Fruit fly (Drosophila melanogaster) whole organism, embryonic: Measurements from ENCODE around the gene CG34353.

ENCODE experiments used
- BEAF-32 ChIP-seq: fragments of 200-800 bp; sonication (Bioruptor generic); optimal IDR thresholded peaks from 3 replicates; lab custom pipeline; 2017; ENCODE audit warnings: missing biosample characterization, missing genetic modification characterization, mild to moderate bottlenecking, moderate library complexity, missing genetic modification reagents
- CG10431 ChIP-seq: fragments of 200-800 bp; sonication (Bioruptor generic); optimal IDR thresholded peaks from 3 replicates; lab custom pipeline; 2018; ENCODE audit warnings: missing biosample characterization, mild to moderate bottlenecking, missing genetic modification characterization
- CG13296 ChIP-seq: fragments of 200-800 bp; sonication (Bioruptor generic); optimal IDR thresholded peaks from 3 replicates; lab custom pipeline; 2018; ENCODE audit warnings: missing biosample characterization, mild to moderate bottlenecking, missing genetic modification characterization
- CG15601 ChIP-seq: fragments of 200-800 bp; sonication (Bioruptor generic); optimal IDR thresholded peaks from 3 replicates; lab custom pipeline; 2019; ENCODE audit warnings: missing biosample characterization, mild to moderate bottlenecking, missing genetic modification characterization, moderate library complexity
- CG17186 ChIP-seq: fragments of 200-800 bp; sonication (Bioruptor generic); optimal IDR thresholded peaks from 3 replicates; lab custom pipeline; 2017; ENCODE audit warnings: missing biosample characterization, missing genetic modification reagents, missing genetic modification characterization
- CG17361 ChIP-seq: fragments of 200-800 bp; sonication (Bioruptor generic); IDR thresholded peaks from 3 replicates; pipeline ENCODE4 v1.3.6; 2022; ENCODE audit warnings: missing biosample characterization, missing genetic modification characterization
- CG17612 ChIP-seq: fragments of 200-800 bp; sonication (Bioruptor generic); IDR thresholded peaks from 2 replicates; pipeline ENCODE4 v1.3.6; 2022; ENCODE audit warnings: missing biosample characterization, missing genetic modification characterization
- CG17829 ChIP-seq: fragments of 200-800 bp; optimal IDR thresholded peaks from 2 replicates; lab custom pipeline; 2019; ENCODE audit warnings: missing biosample characterization, mild to moderate bottlenecking, missing genetic modification characterization, moderate library complexity
- CG2116 ChIP-seq: fragments of 200-800 bp; sonication (Bioruptor generic); optimal IDR thresholded peaks from 3 replicates; lab custom pipeline; 2018; ENCODE audit warnings: missing biosample characterization, mild to moderate bottlenecking, missing genetic modification characterization
- CG3065 ChIP-seq: fragments of 200-800 bp; sonication (Bioruptor generic); optimal IDR thresholded peaks from 2 replicates; lab custom pipeline; 2016; ENCODE audit warnings: missing biosample characterization, missing genetic modification characterization
- CG3163 ChIP-seq: fragments of 200-800 bp; sonication (Bioruptor generic); optimal IDR thresholded peaks from 3 replicates; lab custom pipeline; 2016; ENCODE audit warnings: missing biosample characterization, missing genetic modification characterization
- CG32767 ChIP-seq: fragments of 200-800 bp; sonication (Bioruptor generic); IDR thresholded peaks from 2 replicates; pipeline ENCODE4 v1.3.6; 2022; ENCODE audit warnings: missing biosample characterization, missing genetic modification characterization
- CG34224 ChIP-seq: fragments of 200-800 bp; sonication (Bioruptor generic); IDR thresholded peaks from 3 replicates; pipeline ENCODE4 v1.3.6; 2022; ENCODE audit warnings: missing biosample characterization, missing genetic modification characterization; ENCODE audit not compliant: partially characterized antibody
- CG34376 ChIP-seq: fragments of 200-800 bp; sonication (Bioruptor generic); optimal IDR thresholded peaks from 2 replicates; lab custom pipeline; 2018; ENCODE audit warnings: missing biosample characterization, mild to moderate bottlenecking, missing genetic modification characterization
- CG43689 ChIP-seq: fragments of 200-800 bp; sonication (Bioruptor generic); IDR thresholded peaks from 2 replicates; pipeline ENCODE4 v1.3.6; 2022; ENCODE audit warnings: missing biosample characterization, missing genetic modification characterization
- CG4707 ChIP-seq: fragments of 200-800 bp; sonication (Bioruptor generic); optimal IDR thresholded peaks from 2 replicates; lab custom pipeline; 2018; ENCODE audit warnings: missing biosample characterization, mild to moderate bottlenecking, missing genetic modification characterization, moderate library complexity
- CG6683 ChIP-seq: fragments of 200-800 bp; sonication (Bioruptor generic); optimal IDR thresholded peaks from 2 replicates; lab custom pipeline; 2017; ENCODE audit warnings: missing biosample characterization, mild to moderate bottlenecking, missing genetic modification characterization, missing genetic modification reagents
- Chrac-16 ChIP-seq: fragments of 200-800 bp; sonication (Bioruptor generic); optimal IDR thresholded peaks from 3 replicates; lab custom pipeline; 2016; ENCODE audit warnings: missing biosample characterization, missing genetic modification characterization
- Dfd ChIP-seq, 2 experiments: fragments of >200 bp; optimal IDR thresholded peaks; 2 replicates each; lab custom pipeline; 2017; ENCODE audit warnings: missing biosample characterization in 2 of 2, missing genetic modification characterization in 2 of 2
- Dref ChIP-seq: fragments of 200-800 bp; sonication (Bioruptor generic); IDR thresholded peaks from 2 replicates; pipeline ENCODE4 v1.3.6; 2022; ENCODE audit warnings: missing biosample characterization, missing genetic modification characterization
- Elba2 ChIP-seq: fragments of 200-800 bp; sonication (Bioruptor generic); optimal IDR thresholded peaks from 3 replicates; lab custom pipeline; 2016; ENCODE audit warnings: missing biosample characterization, missing genetic modification characterization
- HLH4C ChIP-seq: fragments of 200-800 bp; sonication (Bioruptor generic); IDR thresholded peaks from 3 replicates; pipeline ENCODE4 v1.3.6; 2022; ENCODE audit warnings: missing biosample characterization, missing genetic modification characterization; ENCODE audit not compliant: partially characterized antibody
- HLHmδ ChIP-seq: fragments of 200-800 bp; sonication (Bioruptor generic); optimal IDR thresholded peaks from 2 replicates; lab custom pipeline; 2018; ENCODE audit warnings: missing biosample characterization, mild to moderate bottlenecking, missing genetic modification characterization, moderate library complexity
- MBD-R2 ChIP-seq: fragments of 200-800 bp; sonication (Bioruptor generic); IDR thresholded peaks from 2 replicates; pipeline ENCODE4 v1.3.6; 2022; ENCODE audit warnings: missing biosample characterization, missing genetic modification characterization
- Med ChIP-seq: fragments of 200-800 bp; sonication (Bioruptor generic); peaks from one replicate; lab custom pipeline; 2016; ENCODE audit warnings: missing biosample characterization, missing genetic modification characterization, mild to moderate bottlenecking, inconsistent platforms, moderate library complexity
- YL-1 ChIP-seq: fragments of 200-800 bp; sonication (Bioruptor generic); optimal IDR thresholded peaks from 3 replicates; lab custom pipeline; 2017; ENCODE audit warnings: missing biosample characterization, mild to moderate bottlenecking, missing genetic modification characterization
- ab ChIP-seq: fragments of 200-800 bp; sonication (Bioruptor generic); optimal IDR thresholded peaks from 2 replicates; lab custom pipeline; 2016; ENCODE audit warnings: missing biosample characterization, missing genetic modification characterization
- ash1 ChIP-seq: fragments of 200-800 bp; sonication (Bioruptor generic); optimal IDR thresholded peaks from 2 replicates; lab custom pipeline; 2018; ENCODE audit warnings: missing biosample characterization, mild to moderate bottlenecking, missing genetic modification characterization
- ato ChIP-seq: fragments of 200-800 bp; sonication (Bioruptor generic); IDR thresholded peaks from 2 replicates; pipeline ENCODE4 v1.3.6; 2022; ENCODE audit warnings: missing biosample characterization, missing genetic modification characterization; ENCODE audit not compliant: partially characterized antibody
- az2 ChIP-seq: fragments of 200-800 bp; sonication (Bioruptor generic); optimal IDR thresholded peaks from 3 replicates; lab custom pipeline; 2016; ENCODE audit warnings: missing biosample characterization, missing genetic modification characterization
- ci ChIP-seq: fragments of 200-800 bp; sonication (Bioruptor generic); IDR thresholded peaks from 3 replicates; pipeline ENCODE4 v1.3.6; 2022; ENCODE audit warnings: missing biosample characterization, missing genetic modification characterization
- gro ChIP-seq: fragments of 200-800 bp; sonication (Bioruptor generic); optimal IDR thresholded peaks from 2 replicates; lab custom pipeline; 2016; ENCODE audit warnings: missing biosample characterization, missing genetic modification characterization
- gsb ChIP-seq: fragments of 200-800 bp; sonication (Bioruptor generic); IDR thresholded peaks from 2 replicates; pipeline ENCODE4 v1.3.6; 2022; ENCODE audit warnings: missing biosample characterization, missing genetic modification characterization
- gt ChIP-seq: fragments of 200-800 bp; sonication (Bioruptor generic); IDR thresholded peaks from 2 replicates; pipeline ENCODE4 v1.3.6; 2022; ENCODE audit warnings: missing biosample characterization, missing genetic modification characterization
- ham ChIP-seq: fragments of 200-800 bp; sonication (Bioruptor generic); IDR thresholded peaks from 2 replicates; pipeline ENCODE4 v1.3.6; 2022; ENCODE audit warnings: missing biosample characterization, missing genetic modification characterization
- kah ChIP-seq: fragments of 200-800 bp; sonication (Bioruptor generic); optimal IDR thresholded peaks from 2 replicates; lab custom pipeline; 2018; ENCODE audit warnings: missing biosample characterization, mild to moderate bottlenecking, missing genetic modification characterization
- mld ChIP-seq: fragments of 200-800 bp; sonication (Bioruptor generic); IDR thresholded peaks from 3 replicates; pipeline ENCODE4 v1.3.6; 2022; ENCODE audit warnings: missing biosample characterization, missing genetic modification characterization; ENCODE audit not compliant: partially characterized antibody
- nmo ChIP-seq: fragments of 200-800 bp; sonication (Bioruptor generic); optimal IDR thresholded peaks from 2 replicates; lab custom pipeline; 2018; ENCODE audit warnings: missing biosample characterization, mild to moderate bottlenecking, missing genetic modification characterization, moderate library complexity
- otp ChIP-seq: fragments of 200-800 bp; sonication (Bioruptor generic); IDR thresholded peaks from 3 replicates; pipeline ENCODE4, ENCODE4 v1.3.6; 2022; ENCODE audit warnings: missing biosample characterization, missing genetic modification characterization
- scrt ChIP-seq: fragments of 200-800 bp; sonication (Bioruptor generic); optimal IDR thresholded peaks from 2 replicates; lab custom pipeline; 2018; ENCODE audit warnings: missing biosample characterization, mild to moderate bottlenecking, missing genetic modification characterization, moderate library complexity
- sr ChIP-seq: fragments of 200-800 bp; sonication (Bioruptor generic); IDR thresholded peaks from 3 replicates; pipeline ENCODE4 v1.3.6; 2022; ENCODE audit warnings: missing biosample characterization, missing genetic modification characterization
- tio ChIP-seq: fragments of 200-800 bp; sonication (Bioruptor generic); optimal IDR thresholded peaks from 2 replicates; lab custom pipeline; 2017; ENCODE audit warnings: missing biosample characterization, missing genetic modification characterization, inconsistent platforms
- toy ChIP-seq: fragments of 200-800 bp; sonication (Bioruptor generic); IDR thresholded peaks from 2 replicates; pipeline ENCODE4 v1.3.6; 2022; ENCODE audit warnings: missing biosample characterization, missing genetic modification characterization
- trh ChIP-seq: fragments of 200-800 bp; sonication (Bioruptor generic); optimal IDR thresholded peaks from 2 replicates; lab custom pipeline; 2016; ENCODE audit warnings: missing biosample characterization, missing genetic modification characterization
- unc-4 ChIP-seq: fragments of 200-800 bp; sonication (Bioruptor generic); IDR thresholded peaks from 2 replicates; pipeline ENCODE4 v1.3.6; 2022; ENCODE audit warnings: missing biosample characterization, missing genetic modification characterization; ENCODE audit not compliant: partially characterized antibody
- unpg ChIP-seq: fragments of 200-800 bp; sonication (Bioruptor generic); optimal IDR thresholded peaks from 3 replicates; lab custom pipeline; 2018; ENCODE audit warnings: missing biosample characterization, mild to moderate bottlenecking, missing genetic modification characterization, moderate library complexity

Gene CG34353

DNA sequence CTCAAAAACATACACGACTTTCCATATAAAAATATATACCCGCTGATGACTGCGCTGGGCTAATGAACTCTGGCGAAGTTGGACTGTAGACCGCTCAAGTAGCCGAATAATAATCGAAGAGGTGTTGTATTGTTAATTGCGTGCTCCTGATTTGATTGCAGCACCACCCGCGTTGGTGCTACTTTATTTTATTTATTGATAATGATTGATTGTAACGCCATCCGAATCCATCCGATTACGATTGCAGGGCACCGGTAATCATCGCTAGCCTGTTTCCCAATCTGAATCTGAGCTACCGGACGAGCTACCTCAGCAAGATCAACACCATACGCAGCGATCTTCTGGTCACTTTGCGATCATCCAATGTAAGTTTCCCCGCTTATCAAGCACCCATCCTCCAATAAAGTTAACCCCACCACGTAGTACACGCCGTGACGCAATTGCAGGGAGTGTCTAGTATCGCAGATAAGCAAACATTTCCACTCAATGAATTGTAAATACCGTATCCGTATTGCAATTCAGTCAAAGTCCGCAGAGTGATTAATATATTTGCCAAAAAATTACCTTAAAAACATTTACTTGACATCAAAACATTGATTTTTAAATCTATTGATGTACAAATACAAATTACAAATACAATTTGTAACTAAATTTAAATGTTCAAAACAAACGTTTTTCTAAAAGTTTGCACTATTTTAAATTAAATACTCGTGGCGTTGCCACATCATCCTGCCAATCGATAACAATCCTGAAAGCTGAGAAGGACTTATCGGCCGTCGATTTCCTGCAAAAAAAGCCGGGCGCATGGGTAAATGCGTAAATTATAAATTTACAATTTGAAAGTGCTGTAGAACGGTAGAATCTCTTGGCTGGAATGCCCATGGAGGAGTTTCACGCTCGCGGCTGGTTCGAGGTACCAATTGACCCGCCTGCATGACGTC, 23.6 kb upstream of the CG34353 start (continued):
- TF ChIP-seq CG34224 (GFP tag; lab: Robert Waterston, UW) (no peak), HLH4C (GFP tag; lab: Robert Waterston, UW) (no peak), gsb (GFP tag; lab: Robert Waterston, UW) (no peak), YL-1 (GFP tag; lab: Kevin White, UChicago) (no peak), sr (GFP tag; lab: Robert Waterston, UW) (no peak), az2 (no peak), CG17361 (GFP tag; lab: Robert Waterston, UW) (no peak), nmo (GFP tag; lab: Kevin White, UChicago) (no peak), CG3163 (GFP tag; lab: Kevin White, UChicago) (no peak), Chrac-16 (no peak), MBD-R2 (GFP tag; lab: Robert Waterston, UW) (0 out of 2 replicates have a peak, but pooled peaks have one; percentile 25), CG34376 (GFP tag; lab: Kevin White, UChicago) (peak; percentile 63), Dref (GFP tag; lab: Robert Waterston, UW) (peak; percentile 59), scrt (no peak), CG17612 (no peak), HLHmδ (GFP tag; lab: Kevin White, UChicago) (no peak), CG13296 (GFP tag; lab: Kevin White, UChicago) (no peak), mld (no peak), CG4707 (no peak), Dfd (GFP tag; optimal IDR thresholded peaks at IDR 0.05; lab: Kevin White, UChicago) (no peak), gt (GFP tag; lab: Robert Waterston, UW) (no peak), Med (GFP tag; lab: Kevin White, UChicago) (peak; percentile 36), CG3065 (GFP tag; lab: Kevin White, UChicago) (no peak), gro (GFP tag; lab: Kevin White, UChicago) (no peak), CG2116 (GFP tag; lab: Kevin White, UChicago) (peak; percentile 59), unpg (GFP tag; lab: Kevin White, UChicago) (no peak), BEAF-32 (GFP tag; lab: Kevin White, UChicago) (peak; percentile 34), CG32767 (GFP tag; lab: Robert Waterston, UW) (no peak), unc-4 (GFP tag; lab: Robert Waterston, UW) (0 out of 2 replicates have a peak, but pooled peaks have one; percentile 16), ab (GFP tag; lab: Kevin White, UChicago) (no peak), CG17186 (GFP tag; lab: Kevin White, UChicago) (no peak), ato (GFP tag; lab: Robert Waterston, UW) (no peak), CG6683 (GFP tag; lab: Kevin White, UChicago) (no peak), CG15601 (tag; lab: Kevin White, UChicago) (no peak), Elba2 (GFP tag; lab: Kevin White, UChicago) (no peak), toy (no peak), ci (GFP tag; lab: Robert Waterston, UW) (peak; percentile 47; the same call in 1 of the 3 replicates), ash1 (no peak), kah (GFP tag; lab: Kevin White, UChicago) (no peak), CG17829 (no peak), CG10431 (GFP tag; lab: Kevin White, UChicago) (no peak), otp (no peak), ham (no peak), tio (GFP tag; lab: Kevin White, UChicago) (no peak), CG43689 (GFP tag; lab: Robert Waterston, UW) (no peak), trh (GFP tag; lab: Kevin White, UChicago) (no peak)
